Fruit fly (Drosophila melanogaster) whole organism, embryonic: ENCODE data around the gene CG33158.
A peak's percentile ranks its signal among the peaks of the same experiment; 100 is the strongest.

Source experiments
- Bgb ChIP-seq: fragments of 200-800 bp; sonication (Bioruptor generic); IDR thresholded peaks from 2 replicates; pipeline ENCODE4 v1.3.6; 2022; ENCODE audit warnings: missing biosample characterization, missing genetic modification characterization; ENCODE audit not compliant: partially characterized antibody
- CG10274 ChIP-seq: fragments of 200-800 bp; sonication (Bioruptor generic); optimal IDR thresholded peaks from 3 replicates; lab custom pipeline; 2017; ENCODE audit warnings: missing biosample characterization, mild to moderate bottlenecking, missing genetic modification characterization
- CG12071 ChIP-seq: fragments of 200-800 bp; sonication (Bioruptor generic); optimal IDR thresholded peaks from 3 replicates; lab custom pipeline; 2018; ENCODE audit warnings: missing biosample characterization, mild to moderate bottlenecking, missing genetic modification characterization
- CG12744 ChIP-seq: fragments of 200-800 bp; sonication (Bioruptor generic); optimal IDR thresholded peaks from 2 replicates; lab custom pipeline; 2016; ENCODE audit warnings: missing biosample characterization, missing genetic modification characterization
- CG17568 ChIP-seq: fragments of 200-800 bp; sonication (Bioruptor generic); optimal IDR thresholded peaks from 2 replicates; lab custom pipeline; 2018; ENCODE audit warnings: missing biosample characterization, mild to moderate bottlenecking, missing genetic modification characterization, moderate library complexity
- CG17912 ChIP-seq: fragments of 200-800 bp; sonication (Bioruptor generic); optimal IDR thresholded peaks from 2 replicates; lab custom pipeline; 2018; ENCODE audit warnings: missing biosample characterization, mild to moderate bottlenecking, missing genetic modification characterization
- CG2202 ChIP-seq: fragments of 200-800 bp; sonication (Bioruptor generic); optimal IDR thresholded peaks from 2 replicates; lab custom pipeline; 2018; ENCODE audit warnings: missing biosample characterization, mild to moderate bottlenecking, missing genetic modification characterization
- CG2678 ChIP-seq: fragments of 200-800 bp; sonication (Bioruptor generic); optimal IDR thresholded peaks from 3 replicates; lab custom pipeline; 2019; ENCODE audit warnings: missing biosample characterization, mild to moderate bottlenecking, missing genetic modification characterization, moderate library complexity
- CG30431 ChIP-seq: fragments of 200-800 bp; sonication (Bioruptor generic); optimal IDR thresholded peaks from 2 replicates; lab custom pipeline; 2017; ENCODE audit warnings: missing biosample characterization, missing genetic modification characterization
- CG3163 ChIP-seq: fragments of 200-800 bp; sonication (Bioruptor generic); optimal IDR thresholded peaks from 3 replicates; lab custom pipeline; 2016; ENCODE audit warnings: missing biosample characterization, missing genetic modification characterization
- CG32767 ChIP-seq: fragments of 200-800 bp; sonication (Bioruptor generic); IDR thresholded peaks from 2 replicates; pipeline ENCODE4 v1.3.6; 2022; ENCODE audit warnings: missing biosample characterization, missing genetic modification characterization
- CG32772 ChIP-seq: fragments of 200-800 bp; sonication (Bioruptor generic); IDR thresholded peaks from 2 replicates; pipeline ENCODE4 v1.3.6; 2022; ENCODE audit warnings: missing biosample characterization, missing genetic modification characterization
- CG34224 ChIP-seq: fragments of 200-800 bp; sonication (Bioruptor generic); IDR thresholded peaks from 3 replicates; pipeline ENCODE4 v1.3.6; 2022; ENCODE audit warnings: missing biosample characterization, missing genetic modification characterization; ENCODE audit not compliant: partially characterized antibody
- CG3838 ChIP-seq: fragments of 200-800 bp; sonication (Bioruptor generic); optimal IDR thresholded peaks from 3 replicates; lab custom pipeline; 2016; ENCODE audit warnings: missing biosample characterization, missing genetic modification characterization
- CG4617 ChIP-seq: fragments of 200-800 bp; sonication (Bioruptor generic); optimal IDR thresholded peaks from 3 replicates; lab custom pipeline; 2016; ENCODE audit warnings: missing biosample characterization, missing genetic modification characterization, borderline replicate concordance
- CG7271 ChIP-seq: fragments of 200-800 bp; sonication (Bioruptor generic); optimal IDR thresholded peaks from 2 replicates; lab custom pipeline; 2018; ENCODE audit warnings: missing biosample characterization, mild to moderate bottlenecking, missing genetic modification characterization, moderate library complexity
- CG9437 ChIP-seq: fragments of 200-800 bp; sonication (Bioruptor generic); optimal IDR thresholded peaks from 2 replicates; lab custom pipeline; 2018; ENCODE audit warnings: missing biosample characterization, mild to moderate bottlenecking, missing genetic modification characterization
- CG9817 ChIP-seq: fragments of 200-800 bp; sonication (Bioruptor generic); optimal IDR thresholded peaks from 2 replicates; lab custom pipeline; 2018; ENCODE audit warnings: missing biosample characterization, mild to moderate bottlenecking, missing genetic modification characterization, moderate library complexity
- CHES-1-like ChIP-seq: fragments of 200-800 bp; sonication (Bioruptor generic); optimal IDR thresholded peaks from 2 replicates; lab custom pipeline; 2016; ENCODE audit warnings: missing biosample characterization, missing genetic modification characterization
- Camta ChIP-seq: fragments of 200-800 bp; sonication (Bioruptor generic); optimal IDR thresholded peaks from 2 replicates; lab custom pipeline; 2016; ENCODE audit warnings: missing biosample characterization, missing genetic modification characterization
- ERR ChIP-seq: fragments of 200-800 bp; sonication (Bioruptor generic); optimal IDR thresholded peaks from 2 replicates; lab custom pipeline; 2016; ENCODE audit warnings: missing biosample characterization, missing genetic modification characterization
- Hmr ChIP-seq: fragments of 200-800 bp; sonication (Bioruptor generic); optimal IDR thresholded peaks from 3 replicates; lab custom pipeline; 2017; ENCODE audit warnings: mild to moderate bottlenecking, missing biosample characterization, missing genetic modification reagents, missing genetic modification characterization
- Hsf ChIP-seq: fragments of 200-800 bp; sonication (Bioruptor generic); optimal IDR thresholded peaks from 3 replicates; lab custom pipeline; 2016; ENCODE audit warnings: missing biosample characterization, missing genetic modification characterization
- Lhr ChIP-seq: fragments of 200-800 bp; sonication (Bioruptor generic); optimal IDR thresholded peaks from 3 replicates; lab custom pipeline; 2017; ENCODE audit warnings: mild to moderate bottlenecking, missing biosample characterization, missing genetic modification reagents, missing genetic modification characterization
- Max ChIP-seq: fragments of 200-800 bp; sonication (Bioruptor generic); optimal IDR thresholded peaks from 2 replicates; lab custom pipeline; 2016; ENCODE audit warnings: missing biosample characterization, mild to moderate bottlenecking, missing genetic modification characterization
- NC2β ChIP-seq: fragments of 200-800 bp; sonication (Bioruptor generic); optimal IDR thresholded peaks from 2 replicates; lab custom pipeline; 2016; ENCODE audit warnings: missing biosample characterization, missing genetic modification characterization
- Nf-YB ChIP-seq: fragments of 200-800 bp; sonication (Bioruptor generic); optimal IDR thresholded peaks from 3 replicates; lab custom pipeline; 2019; ENCODE audit warnings: missing biosample characterization, mild to moderate bottlenecking, missing genetic modification characterization, moderate library complexity
- Nf-YC ChIP-seq: fragments of 200-800 bp; optimal IDR thresholded peaks from 3 replicates; lab custom pipeline; 2019; ENCODE audit warnings: missing biosample characterization, mild to moderate bottlenecking, missing genetic modification characterization, moderate library complexity
- Side ChIP-seq: fragments of 200-800 bp; sonication (Bioruptor generic); optimal IDR thresholded peaks from 2 replicates; lab custom pipeline; 2016; ENCODE audit warnings: missing biosample characterization, missing genetic modification characterization
- Sin3A ChIP-seq: fragments of >200 bp; optimal IDR thresholded peaks from 2 replicates; lab custom pipeline; 2018
- Sox100B ChIP-seq: fragments of 200-800 bp; sonication (Bioruptor generic); optimal IDR thresholded peaks from 3 replicates; lab custom pipeline; 2018; ENCODE audit warnings: missing biosample characterization, mild to moderate bottlenecking, missing genetic modification characterization
- al ChIP-seq: fragments of 200-800 bp; sonication (Bioruptor generic); IDR thresholded peaks from 2 replicates; pipeline ENCODE4 v1.3.6; 2022; ENCODE audit warnings: missing biosample characterization, missing genetic modification characterization
- ash1 ChIP-seq: fragments of 200-800 bp; sonication (Bioruptor generic); optimal IDR thresholded peaks from 2 replicates; lab custom pipeline; 2018; ENCODE audit warnings: missing biosample characterization, mild to moderate bottlenecking, missing genetic modification characterization
- ato ChIP-seq: fragments of 200-800 bp; sonication (Bioruptor generic); IDR thresholded peaks from 2 replicates; pipeline ENCODE4 v1.3.6; 2022; ENCODE audit warnings: missing biosample characterization, missing genetic modification characterization; ENCODE audit not compliant: partially characterized antibody
- dimm ChIP-seq: fragments of 200-800 bp; sonication (Bioruptor generic); IDR thresholded peaks from 2 replicates; pipeline ENCODE4 v1.3.6; 2022; ENCODE audit warnings: missing biosample characterization, missing genetic modification characterization
- dmrt11E ChIP-seq: fragments of 200-800 bp; sonication (Bioruptor generic); optimal IDR thresholded peaks from 3 replicates; lab custom pipeline; 2018; ENCODE audit warnings: missing biosample characterization, mild to moderate bottlenecking, missing genetic modification characterization, moderate library complexity
- fd3F ChIP-seq: fragments of 200-800 bp; sonication (Bioruptor generic); optimal IDR thresholded peaks from 2 replicates; lab custom pipeline; 2018; ENCODE audit warnings: missing biosample characterization, mild to moderate bottlenecking, missing genetic modification characterization, moderate library complexity
- gce ChIP-seq: fragments of 200-800 bp; sonication (Bioruptor generic); IDR thresholded peaks from 3 replicates; pipeline ENCODE4 v1.3.6; 2022; ENCODE audit warnings: missing biosample characterization, missing genetic modification characterization
- grn ChIP-seq: fragments of 200-800 bp; sonication (Bioruptor generic); optimal IDR thresholded peaks from 3 replicates; lab custom pipeline; 2017; ENCODE audit warnings: missing biosample characterization, missing genetic modification characterization
- gt ChIP-seq: fragments of 200-800 bp; sonication (Bioruptor generic); IDR thresholded peaks from 2 replicates; pipeline ENCODE4 v1.3.6; 2022; ENCODE audit warnings: missing biosample characterization, missing genetic modification characterization
- h ChIP-seq: fragments of >200 bp; optimal IDR thresholded peaks from 2 replicates; lab custom pipeline; 2017
- mirr ChIP-seq: fragments of 200-800 bp; sonication (Bioruptor generic); optimal IDR thresholded peaks from 3 replicates; lab custom pipeline; 2018; ENCODE audit warnings: missing biosample characterization, mild to moderate bottlenecking, missing genetic modification characterization
- sd ChIP-seq: fragments of 200-800 bp; sonication (Bioruptor generic); optimal IDR thresholded peaks from 3 replicates; lab custom pipeline; 2018; ENCODE audit warnings: missing biosample characterization, mild to moderate bottlenecking, missing genetic modification characterization, moderate library complexity
- seq ChIP-seq: fragments of 200-800 bp; sonication (Bioruptor generic); IDR thresholded peaks from 2 replicates; pipeline ENCODE4 v1.3.6; 2022; ENCODE audit warnings: missing biosample characterization, missing genetic modification characterization
- sim ChIP-seq: fragments of 200-800 bp; sonication (Bioruptor generic); IDR thresholded peaks from 2 replicates; pipeline ENCODE4 v1.3.6; 2022; ENCODE audit warnings: missing biosample characterization, missing genetic modification characterization
- sima ChIP-seq: fragments of 200-800 bp; sonication (Bioruptor generic); optimal IDR thresholded peaks from 2 replicates; lab custom pipeline; 2016; ENCODE audit warnings: missing biosample characterization, missing genetic modification characterization
- sisA ChIP-seq: fragments of 200-800 bp; sonication (Bioruptor generic); IDR thresholded peaks from 2 replicates; pipeline ENCODE4 v1.3.6; 2022; ENCODE audit warnings: missing biosample characterization, missing genetic modification characterization
- slbo ChIP-seq: fragments of 200-800 bp; sonication (Bioruptor generic); IDR thresholded peaks from 2 replicates; pipeline ENCODE4 v1.3.6; 2022; ENCODE audit warnings: missing biosample characterization, missing genetic modification characterization
- ssp ChIP-seq: fragments of 200-800 bp; sonication (Bioruptor generic); IDR thresholded peaks from 2 replicates; pipeline ENCODE4 v1.3.6; 2022; ENCODE audit warnings: missing biosample characterization, missing genetic modification characterization
- tin ChIP-seq: fragments of 200-800 bp; sonication (Bioruptor generic); optimal IDR thresholded peaks from 3 replicates; lab custom pipeline; 2016; ENCODE audit warnings: missing biosample characterization, missing genetic modification characterization
- trh ChIP-seq: fragments of 200-800 bp; sonication (Bioruptor generic); optimal IDR thresholded peaks from 2 replicates; lab custom pipeline; 2016; ENCODE audit warnings: missing biosample characterization, missing genetic modification characterization
- zfh1 ChIP-seq: fragments of 200-800 bp; sonication (Bioruptor generic); IDR thresholded peaks from 3 replicates; pipeline ENCODE4 v1.3.6; 2022; ENCODE audit warnings: missing biosample characterization, missing genetic modification characterization

Gene CG33158

dm6 chr3L:16381184-16381797, 38.1 kb upstream of the CG33158 start, which contains the start of gene Agpat4 (continued):
- no peak for TF ChIP-seq trh (GFP tag; lab: Kevin White, UChicago)
- no peak for TF ChIP-seq Nf-YB (GFP tag; lab: Kevin White, UChicago)
- no peak for TF ChIP-seq Camta (GFP tag; lab: Kevin White, UChicago)
- TF ChIP-seq Lhr = peak; percentile 82
- TF ChIP-seq Sin3A (lab: Kevin White, UChicago) = peak; percentile 31
- TF ChIP-seq al (GFP tag; lab: Robert Waterston, UW) = no peak
- no peak for TF ChIP-seq Sox100B (GFP tag; lab: Kevin White, UChicago)
- TF ChIP-seq ato = no peak; the same call in 1 of the 2 replicates
- no peak for TF ChIP-seq gt
- no peak for TF ChIP-seq gce (GFP tag; lab: Robert Waterston, UW)
- TF ChIP-seq CG4617 (GFP tag; lab: Kevin White, UChicago) = peak; percentile 26
- TF ChIP-seq CG10274 = no peak
- no peak for TF ChIP-seq CG12744 (GFP tag; lab: Kevin White, UChicago)
- no peak for TF ChIP-seq Max
- peak; percentile 27 for TF ChIP-seq ERR
- TF ChIP-seq sd (tag; lab: Kevin White, UChicago) = peak; percentile 73
- no peak for TF ChIP-seq CG17568 (GFP tag; lab: Kevin White, UChicago)
- TF ChIP-seq ash1 (GFP tag; lab: Kevin White, UChicago) = no peak
- TF ChIP-seq CG34224 (GFP tag; lab: Robert Waterston, UW) = no peak
- TF ChIP-seq CG12071 (GFP tag; lab: Kevin White, UChicago) = no peak
- no peak for TF ChIP-seq sisA (GFP tag; lab: Robert Waterston, UW)
- TF ChIP-seq CG3163 = peak; percentile 30
- TF ChIP-seq CG9817 = no peak
- TF ChIP-seq slbo (GFP tag; lab: Robert Waterston, UW) = no peak
- peak; percentile 87 for TF ChIP-seq mirr
- TF ChIP-seq Bgb (GFP tag; lab: Robert Waterston, UW) = peak; percentile 50
- TF ChIP-seq h (lab: Kevin White, UChicago) = no peak
- peak; percentile 4 for TF ChIP-seq CHES-1-like (GFP tag; lab: Kevin White, UChicago)
- no peak for TF ChIP-seq NC2β
- no peak for TF ChIP-seq fd3F (GFP tag; lab: Kevin White, UChicago)
- peak; percentile 34 for TF ChIP-seq Hmr
- TF ChIP-seq sima (GFP tag; lab: Kevin White, UChicago) = no peak
- TF ChIP-seq CG7271 (tag; lab: Kevin White, UChicago) = no peak
- no peak for TF ChIP-seq CG17912 (GFP tag; lab: Kevin White, UChicago)
- no peak for TF ChIP-seq CG3838 (GFP tag; lab: Kevin White, UChicago)
- no peak for TF ChIP-seq CG2202 (tag; lab: Kevin White, UChicago)
- TF ChIP-seq CG32767 (GFP tag; lab: Robert Waterston, UW) = no peak
- TF ChIP-seq seq (GFP tag; lab: Robert Waterston, UW) = no peak; the same call in none of the 2 replicates
- peak; percentile 51 for TF ChIP-seq CG9437 (GFP tag; lab: Kevin White, UChicago)
- no peak for TF ChIP-seq tin (GFP tag; lab: Kevin White, UChicago)
- TF ChIP-seq Nf-YC (tag; lab: Kevin White, UChicago) = no peak
- no peak for TF ChIP-seq Hsf (GFP tag; lab: Kevin White, UChicago)
- no peak for TF ChIP-seq CG30431 (GFP tag; lab: Kevin White, UChicago)
- no peak for TF ChIP-seq sim (GFP tag; lab: Robert Waterston, UW)
- TF ChIP-seq dimm (GFP tag; lab: Robert Waterston, UW) = no peak
- peak; percentile 67 for TF ChIP-seq ssp
- peak; percentile 100 for TF ChIP-seq grn (GFP tag; lab: Kevin White, UChicago)
- no peak for TF ChIP-seq Side (GFP tag; lab: Kevin White, UChicago)
- TF ChIP-seq CG2678 (tag; lab: Kevin White, UChicago) = no peak
- no peak for TF ChIP-seq dmrt11E
- TF ChIP-seq zfh1 = no peak
- TF ChIP-seq CG32772 (GFP tag; lab: Robert Waterston, UW) = no peak
